Fruit fly (Drosophila melanogaster) whole organism, embryonic: ENCODE measurements around the gene CG16812.

Source experiments
- Bdp1 ChIP-seq: fragments of 200-800 bp; sonication (Bioruptor generic); optimal IDR thresholded peaks from 3 replicates; lab custom pipeline; 2016; ENCODE audit warnings: missing biosample characterization, missing genetic modification characterization
- CG10654 ChIP-seq: fragments of 200-800 bp; sonication (Bioruptor generic); optimal IDR thresholded peaks from 2 replicates; lab custom pipeline; 2016; ENCODE audit warnings: missing biosample characterization, missing genetic modification characterization
- CG12104 ChIP-seq: fragments of 200-800 bp; sonication (Bioruptor generic); optimal IDR thresholded peaks from 3 replicates; lab custom pipeline; 2016; ENCODE audit warnings: missing biosample characterization, missing genetic modification characterization
- CG12299 ChIP-seq: fragments of 200-800 bp; sonication (Bioruptor generic); optimal IDR thresholded peaks from 2 replicates; lab custom pipeline; 2018; ENCODE audit warnings: missing biosample characterization, mild to moderate bottlenecking, missing genetic modification characterization
- CG13424 ChIP-seq: fragments of 200-800 bp; sonication (Bioruptor generic); optimal IDR thresholded peaks from 2 replicates; lab custom pipeline; 2019; ENCODE audit warnings: missing biosample characterization, mild to moderate bottlenecking, missing genetic modification characterization, moderate library complexity
- CG13624 ChIP-seq: fragments of 200-800 bp; sonication (Bioruptor generic); optimal IDR thresholded peaks from 2 replicates; lab custom pipeline; 2016; ENCODE audit warnings: missing biosample characterization, missing genetic modification characterization
- CG14860 ChIP-seq: fragments of 200-800 bp; sonication (Bioruptor generic); IDR thresholded peaks from 3 replicates; pipeline ENCODE4 v1.3.6; 2022; ENCODE audit warnings: missing biosample characterization, missing genetic modification characterization; ENCODE audit not compliant: partially characterized antibody
- CG15601 ChIP-seq: fragments of 200-800 bp; sonication (Bioruptor generic); optimal IDR thresholded peaks from 3 replicates; lab custom pipeline; 2019; ENCODE audit warnings: missing biosample characterization, mild to moderate bottlenecking, missing genetic modification characterization, moderate library complexity
- CG1603 ChIP-seq: fragments of 200-800 bp; sonication (Bioruptor generic); optimal IDR thresholded peaks from 2 replicates; lab custom pipeline; 2019; ENCODE audit warnings: missing biosample characterization, mild to moderate bottlenecking, missing genetic modification characterization, moderate library complexity
- CG16779 ChIP-seq: fragments of 200-800 bp; sonication (Bioruptor generic); IDR thresholded peaks from 2 replicates; pipeline ENCODE4 v1.3.6; 2022; ENCODE audit warnings: missing biosample characterization, missing genetic modification characterization
- CG16813 ChIP-seq: fragments of 200-800 bp; sonication (Bioruptor generic); IDR thresholded peaks from 3 replicates; pipeline ENCODE4 v1.3.6; 2022; ENCODE audit warnings: missing biosample characterization, missing genetic modification characterization; ENCODE audit not compliant: partially characterized antibody
- CG17802 ChIP-seq: fragments of 200-800 bp; sonication (Bioruptor generic); optimal IDR thresholded peaks from 2 replicates; lab custom pipeline; 2018; ENCODE audit warnings: missing biosample characterization, mild to moderate bottlenecking, missing genetic modification characterization, moderate library complexity
- CG2199 ChIP-seq: fragments of 200-800 bp; sonication (Bioruptor generic); IDR thresholded peaks from 3 replicates; pipeline ENCODE4 v1.3.6; 2022; ENCODE audit warnings: missing biosample characterization, missing genetic modification characterization
- CG32767 ChIP-seq: fragments of 200-800 bp; sonication (Bioruptor generic); IDR thresholded peaks from 2 replicates; pipeline ENCODE4 v1.3.6; 2022; ENCODE audit warnings: missing biosample characterization, missing genetic modification characterization
- CG34422 ChIP-seq: fragments of 200-800 bp; sonication (Bioruptor generic); IDR thresholded peaks from 3 replicates; pipeline ENCODE4 v1.3.6; 2022; ENCODE audit warnings: missing biosample characterization, missing genetic modification characterization
- CG4360 ChIP-seq: fragments of 200-800 bp; sonication (Bioruptor generic); IDR thresholded peaks from 2 replicates; pipeline ENCODE4 v1.3.6; 2022; ENCODE audit warnings: missing biosample characterization, missing genetic modification characterization
- CG43689 ChIP-seq: fragments of 200-800 bp; sonication (Bioruptor generic); IDR thresholded peaks from 2 replicates; pipeline ENCODE4 v1.3.6; 2022; ENCODE audit warnings: missing biosample characterization, missing genetic modification characterization
- CG4730 ChIP-seq: fragments of 200-800 bp; sonication (Bioruptor generic); IDR thresholded peaks from 2 replicates; pipeline ENCODE4 v1.3.6; 2022; ENCODE audit warnings: missing biosample characterization, missing genetic modification characterization
- CG6813 ChIP-seq: fragments of 200-800 bp; sonication (Bioruptor generic); optimal IDR thresholded peaks from 2 replicates; lab custom pipeline; 2017; ENCODE audit warnings: missing biosample characterization, missing genetic modification characterization, mild to moderate bottlenecking, moderate library complexity, missing genetic modification reagents
- CG7786 ChIP-seq: fragments of 200-800 bp; sonication (Bioruptor generic); optimal IDR thresholded peaks from 2 replicates; lab custom pipeline; 2016; ENCODE audit warnings: missing biosample characterization, missing genetic modification characterization
- CG8388 ChIP-seq: fragments of 200-800 bp; sonication (Bioruptor generic); optimal IDR thresholded peaks from 2 replicates; lab custom pipeline; 2019; ENCODE audit warnings: missing biosample characterization, mild to moderate bottlenecking, missing genetic modification characterization, moderate library complexity
- Deaf1 ChIP-seq: fragments of 200-800 bp; optimal IDR thresholded peaks from 3 replicates; lab custom pipeline; 2019; ENCODE audit warnings: missing biosample characterization, mild to moderate bottlenecking, missing genetic modification characterization, moderate library complexity
- Dek ChIP-seq: fragments of 200-800 bp; sonication (Bioruptor generic); optimal IDR thresholded peaks from 3 replicates; lab custom pipeline; 2019; ENCODE audit warnings: missing biosample characterization, mild to moderate bottlenecking, missing genetic modification characterization, moderate library complexity
- Dip2 ChIP-seq: fragments of 200-800 bp; sonication (Bioruptor generic); IDR thresholded peaks from 2 replicates; pipeline ENCODE4 v1.3.6; 2022; ENCODE audit warnings: missing biosample characterization, missing genetic modification characterization
- Dll ChIP-seq: fragments of 200-800 bp; sonication (Bioruptor generic); IDR thresholded peaks from 4 replicates; pipeline ENCODE4 v1.3.6; 2022; ENCODE audit warnings: missing biosample characterization, missing genetic modification characterization; ENCODE audit not compliant: partially characterized antibody
- HLH54F ChIP-seq: fragments of 200-800 bp; sonication (Bioruptor generic); optimal IDR thresholded peaks from 3 replicates; lab custom pipeline; 2016; ENCODE audit warnings: missing biosample characterization, missing genetic modification characterization
- Lim3 ChIP-seq: fragments of 200-800 bp; sonication (Bioruptor generic); IDR thresholded peaks from 2 replicates; pipeline ENCODE4 v1.3.6; 2022; ENCODE audit warnings: missing biosample characterization, missing genetic modification characterization
- Opbp ChIP-seq: fragments of 200-800 bp; sonication (Bioruptor generic); IDR thresholded peaks from 3 replicates; pipeline ENCODE4 v1.3.6; 2022; ENCODE audit warnings: missing biosample characterization, missing genetic modification characterization; ENCODE audit not compliant: partially characterized antibody
- TFAM ChIP-seq: fragments of 200-800 bp; sonication (Bioruptor generic); optimal IDR thresholded peaks from 2 replicates; lab custom pipeline; 2017; ENCODE audit warnings: missing biosample characterization, missing genetic modification characterization, inconsistent platforms
- Xrp1 ChIP-seq: fragments of 200-800 bp; sonication (Bioruptor generic); IDR thresholded peaks from 2 replicates; pipeline ENCODE4 v1.3.6; 2022; ENCODE audit warnings: missing biosample characterization, missing genetic modification characterization
- ac ChIP-seq: fragments of 200-800 bp; sonication (Bioruptor generic); optimal IDR thresholded peaks from 3 replicates; lab custom pipeline; 2017; ENCODE audit warnings: missing biosample characterization, mild to moderate bottlenecking, missing genetic modification characterization
- ash1 ChIP-seq: fragments of 200-800 bp; sonication (Bioruptor generic); optimal IDR thresholded peaks from 2 replicates; lab custom pipeline; 2018; ENCODE audit warnings: missing biosample characterization, mild to moderate bottlenecking, missing genetic modification characterization
- bsh ChIP-seq, 2 experiments: fragments of 200-800 bp; sonication (Bioruptor generic); optimal IDR thresholded peaks; 2 replicates each; lab custom pipeline; 2017 to 2018; ENCODE audit warnings: mild to moderate bottlenecking in 2 of 2, missing biosample characterization in 2 of 2, missing genetic modification characterization in 2 of 2, moderate library complexity in 1 of 2
- dpn ChIP-seq, 2 experiments: fragments of 200-800 bp; sonication (Bioruptor generic); optimal IDR thresholded peaks; 3 replicates each; lab custom pipeline; 2016; ENCODE audit warnings: missing biosample characterization in 2 of 2, missing genetic modification characterization in 2 of 2
- dysf ChIP-seq: fragments of 200-800 bp; sonication (Bioruptor generic); IDR thresholded peaks from 3 replicates; pipeline ENCODE4 v1.3.6; 2022; ENCODE audit warnings: missing biosample characterization, missing genetic modification characterization
- eve ChIP-seq, 2 experiments: fragments of >200 bp; optimal IDR thresholded peaks; 2 replicates each; lab custom pipeline; 2017; ENCODE audit warnings: missing biosample characterization in 2 of 2, missing genetic modification characterization in 2 of 2
- gro ChIP-seq: fragments of 200-800 bp; sonication (Bioruptor generic); optimal IDR thresholded peaks from 2 replicates; lab custom pipeline; 2016; ENCODE audit warnings: missing biosample characterization, missing genetic modification characterization
- hbn ChIP-seq: fragments of 200-800 bp; sonication (Bioruptor generic); IDR thresholded peaks from 2 replicates; pipeline ENCODE4 v1.3.6; 2022; ENCODE audit warnings: missing biosample characterization, missing genetic modification characterization; ENCODE audit not compliant: partially characterized antibody
- hkb ChIP-seq, 2 experiments: fragments of 200-800 bp in 1 of 2; fragments of >200 bp in 1 of 2; sonication (Bioruptor generic) in 1 of 2; IDR thresholded peaks in 1 of 2; optimal IDR thresholded peaks in 1 of 2; 2 replicates each; pipeline versions ENCODE4 v1.3.6 to Lab custom; 2017 to 2022; ENCODE audit warnings: missing biosample characterization in 1 of 2, missing genetic modification characterization in 1 of 2
- inv ChIP-seq: fragments of 200-800 bp; sonication (Bioruptor generic); IDR thresholded peaks from 2 replicates; pipeline ENCODE4 v1.3.6; 2022; ENCODE audit warnings: missing biosample characterization, missing genetic modification characterization; ENCODE audit not compliant: partially characterized antibody
- kay ChIP-seq: fragments of 200-800 bp; sonication (Bioruptor generic); optimal IDR thresholded peaks from 2 replicates; lab custom pipeline; 2016; ENCODE audit warnings: missing biosample characterization, missing genetic modification characterization
- mirr ChIP-seq: fragments of 200-800 bp; sonication (Bioruptor generic); optimal IDR thresholded peaks from 3 replicates; lab custom pipeline; 2018; ENCODE audit warnings: missing biosample characterization, mild to moderate bottlenecking, missing genetic modification characterization
- odd ChIP-seq: fragments of 200-800 bp; sonication (Bioruptor generic); optimal IDR thresholded peaks from 2 replicates; lab custom pipeline; 2017; ENCODE audit warnings: missing biosample characterization, mild to moderate bottlenecking, missing genetic modification characterization
- phol ChIP-seq: fragments of 200-800 bp; sonication (Bioruptor generic); optimal IDR thresholded peaks from 3 replicates; lab custom pipeline; 2018; ENCODE audit warnings: missing biosample characterization, mild to moderate bottlenecking, missing genetic modification characterization, moderate library complexity
- ro ChIP-seq: fragments of 200-800 bp; sonication (Bioruptor generic); IDR thresholded peaks from 2 replicates; pipeline ENCODE4 v1.3.6; 2022; ENCODE audit warnings: missing biosample characterization, missing genetic modification characterization
- sens-2 ChIP-seq: fragments of 200-800 bp; sonication (Bioruptor generic); IDR thresholded peaks from 2 replicates; pipeline ENCODE4 v1.3.6; 2022; ENCODE audit warnings: missing biosample characterization, missing genetic modification characterization
- sqz ChIP-seq: fragments of 200-800 bp; sonication (Bioruptor generic); optimal IDR thresholded peaks from 3 replicates; lab custom pipeline; 2018; ENCODE audit warnings: missing biosample characterization, mild to moderate bottlenecking, missing genetic modification characterization
- ssp ChIP-seq: fragments of 200-800 bp; sonication (Bioruptor generic); IDR thresholded peaks from 2 replicates; pipeline ENCODE4 v1.3.6; 2022; ENCODE audit warnings: missing biosample characterization, missing genetic modification characterization
- stwl ChIP-seq: fragments of 200-800 bp; sonication (Bioruptor generic); optimal IDR thresholded peaks from 3 replicates; lab custom pipeline; 2018; ENCODE audit warnings: missing biosample characterization, mild to moderate bottlenecking, missing genetic modification characterization, moderate library complexity

Gene CG16812

DNA sequence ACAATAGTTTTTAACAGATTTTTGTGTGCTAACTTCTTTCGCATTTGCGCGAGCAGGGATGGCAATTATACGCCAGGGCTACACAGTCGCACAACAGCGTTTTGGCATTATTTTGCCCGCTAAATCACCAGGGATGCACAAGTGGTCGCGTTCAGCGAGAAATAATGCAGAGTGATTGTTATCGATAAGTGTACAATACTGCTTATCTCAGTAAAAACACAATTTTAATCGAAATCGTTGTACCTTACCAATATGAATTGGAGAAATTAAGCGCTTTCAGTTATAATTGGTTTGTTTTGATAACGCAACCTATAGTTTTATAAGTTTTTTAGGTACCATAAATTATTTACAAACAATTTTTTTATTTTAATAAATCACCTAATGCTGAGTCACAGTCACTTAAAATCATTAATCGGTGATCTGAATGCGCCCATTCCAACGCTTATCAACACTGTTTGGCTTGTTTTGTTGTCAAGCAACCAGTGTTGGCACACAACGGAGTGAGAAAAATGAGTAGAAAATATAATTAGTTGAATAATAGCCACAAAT is 45.6 kb upstream of the CG16812 start, which contains the start of the genes Sfmbt and CG5439 (continued):
- peak; percentile 67 for TF ChIP-seq Bdp1 (GFP tag; lab: Kevin White, UChicago)
- peak; percentile 66 for TF ChIP-seq Xrp1 (GFP tag; lab: Robert Waterston, UW)
- peak; percentile 91 for TF ChIP-seq stwl (tag; lab: Kevin White, UChicago)
- TF ChIP-seq eve (GFP tag; optimal IDR thresholded peaks at IDR 0.05; lab: Kevin White, UChicago), result no peak
- TF ChIP-seq Deaf1 (tag; lab: Kevin White, UChicago), result no peak
- TF ChIP-seq CG43689 (GFP tag; lab: Robert Waterston, UW), result no peak
- TF ChIP-seq CG10654, result peak; percentile 67
- TF ChIP-seq HLH54F (GFP tag; lab: Kevin White, UChicago), result peak; percentile 88
- TF ChIP-seq hbn (GFP tag; lab: Robert Waterston, UW), result no peak
- TF ChIP-seq CG12104, result peak; percentile 69
- TF ChIP-seq odd (GFP tag; lab: Kevin White, UChicago), result no peak
- peak; percentile 85 for TF ChIP-seq dpn (GFP tag; optimal IDR thresholded peaks at IDR 0.05; lab: Kevin White, UChicago)
- no peak for TF ChIP-seq CG4360
- peak; percentile 70; the same call in 2 of the 3 replicates for TF ChIP-seq CG34422 (GFP tag; lab: Robert Waterston, UW)
- peak; percentile 17 for TF ChIP-seq gro (GFP tag; lab: Kevin White, UChicago)
- TF ChIP-seq sqz (GFP tag; lab: Kevin White, UChicago), result no peak
- TF ChIP-seq ash1 (GFP tag; lab: Kevin White, UChicago), result no peak
- TF ChIP-seq CG15601, result no peak
- peak; percentile 23; the same call in 1 of the 2 replicates for TF ChIP-seq inv (GFP tag; lab: Robert Waterston, UW)
- TF ChIP-seq Dek (tag; lab: Kevin White, UChicago), result peak; percentile 74
- TF ChIP-seq CG32767 (GFP tag; lab: Robert Waterston, UW), result no peak
- TF ChIP-seq CG4730, result no peak
- TF ChIP-seq ac (GFP tag; lab: Kevin White, UChicago), result peak; percentile 17
- peak; percentile 84 for TF ChIP-seq phol
- TF ChIP-seq ro (GFP tag; lab: Robert Waterston, UW), result no peak
- TF ChIP-seq CG6813, result no peak
- TF ChIP-seq CG13424 (tag; lab: Kevin White, UChicago), result peak; percentile 81
- TF ChIP-seq dysf (GFP tag; lab: Robert Waterston, UW), result peak; percentile 74
- peak; percentile 72 for TF ChIP-seq ssp
- TF ChIP-seq CG17802 (tag; lab: Kevin White, UChicago), result peak; percentile 43
- no peak for TF ChIP-seq sens-2 (GFP tag; lab: Robert Waterston, UW)
- peak; percentile 77 for TF ChIP-seq CG7786
- TF ChIP-seq CG8388, result peak; percentile 65
- TF ChIP-seq Lim3 (GFP tag; lab: Robert Waterston, UW), result no peak
- peak; percentile 6 for TF ChIP-seq CG12299
- no peak for TF ChIP-seq TFAM (GFP tag; lab: Kevin White, UChicago)
- no peak for TF ChIP-seq CG1603
- peak; percentile 64; the same call in 3 of the 4 replicates for TF ChIP-seq Dll (GFP tag; lab: Robert Waterston, UW)
- TF ChIP-seq kay, result peak; percentile 91
- TF ChIP-seq CG2199, result no peak
- TF ChIP-seq CG13624 (GFP tag; lab: Kevin White, UChicago), result peak; percentile 82
- no peak for TF ChIP-seq Dip2 (GFP tag; lab: Robert Waterston, UW)
- no peak for TF ChIP-seq mirr (GFP tag; lab: Kevin White, UChicago)
- TF ChIP-seq CG16779 (GFP tag; lab: Robert Waterston, UW), result peak; percentile 61; the same call in 1 of the 2 replicates
- peak; percentile 53; the same call in 2 of the 3 replicates for TF ChIP-seq CG16813
- peak; percentile 60 for TF ChIP-seq hkb (optimal IDR thresholded peaks at IDR 0.05; lab: Kevin White, UChicago)
- TF ChIP-seq hkb (GFP tag; IDR thresholded peaks at IDR 0.05; lab: Robert Waterston, UW), result peak; percentile 31; the same call in 1 of the 2 replicates
- no peak for TF ChIP-seq CG14860
- TF ChIP-seq Opbp (GFP tag; lab: Robert Waterston, UW), result peak; percentile 66; the same call in 2 of the 3 replicates
- TF ChIP-seq bsh (GFP tag; optimal IDR thresholded peaks at IDR 0.05; lab: Kevin White, UChicago), result peak in 1 of 2 experiments; percentile 50
